Fruit fly (Drosophila melanogaster) Kc167 (cell line): ENCODE measurements around the gene Nhe1.

ENCODE experiments used
- Myc ChIP-seq: fragments of >200 bp; optimal IDR thresholded peaks from 2 replicates; lab custom pipeline; 2017; ENCODE audit warnings: missing external identifiers
- h ChIP-seq: fragments of >200 bp; optimal IDR thresholded peaks from 3 replicates; lab custom pipeline; 2018; ENCODE audit warnings: missing external identifiers
- psq ChIP-seq: fragments of >200 bp; optimal IDR thresholded peaks from 2 replicates; lab custom pipeline; 2017; ENCODE audit warnings: missing external identifiers

DNA sequence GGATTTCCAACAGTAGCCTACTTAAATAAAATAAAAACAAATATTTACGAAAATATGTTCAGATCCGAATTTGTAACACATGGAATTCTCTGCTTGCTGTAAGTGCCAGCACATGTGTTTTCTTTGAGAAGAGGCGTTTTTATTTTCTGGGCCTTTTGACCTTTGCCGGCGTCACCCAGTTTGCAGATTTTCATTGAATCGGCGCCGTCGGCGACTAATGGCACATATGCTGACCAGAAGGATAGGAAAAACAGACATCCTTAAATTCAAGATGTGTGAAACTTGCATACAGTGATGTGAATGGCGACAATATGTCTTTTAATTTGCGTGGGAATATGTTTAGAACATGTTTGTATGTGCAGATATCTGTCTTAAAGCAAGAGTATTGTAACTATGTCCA is 16.5 kb downstream of the Nhe1 start:
- TF ChIP-seq h (lab: Kevin White, UChicago) (no peak), Myc (lab: Kevin White, UChicago) (no peak), psq (lab: Kevin White, UChicago) (no peak)
